Worm (Caenorhabditis elegans) whole organism, midembryonic: ENCODE results near the gene srx-85.

Experiments
- T22C8.4 ChIP-seq: fragments of 200-800 bp; sonication (Bioruptor generic); IDR thresholded peaks from 2 replicates; pipeline ENCODE4 v1.3.6; 2022; ENCODE audit warnings: missing genetic modification characterization, missing compliant biosample characterization
- cog-1 ChIP-seq: sonication (generic microtip); optimal IDR thresholded peaks from 2 replicates; lab custom pipeline; 2016; ENCODE audit warnings: missing genetic modification characterization, missing compliant biosample characterization
- flt-1 ChIP-seq: fragments of 200-800 bp; sonication (Bioruptor generic); IDR thresholded peaks from 2 replicates; pipeline ENCODE4 v1.3.6; 2022; ENCODE audit warnings: missing genetic modification characterization, missing compliant biosample characterization
- klf-2 ChIP-seq: fragments of 200-800 bp; sonication (Bioruptor generic); conservative IDR thresholded peaks from 2 replicates; pipeline ENCODE4 v1.3.6; 2022; ENCODE audit warnings: missing genetic modification reagents, missing genetic modification characterization, missing compliant biosample characterization
- ref-1 ChIP-seq: fragments of 200-800 bp; sonication (Bioruptor generic); conservative IDR thresholded peaks from 2 replicates; pipeline ENCODE4 v1.3.6; 2022; ENCODE audit warnings: missing genetic modification reagents, missing genetic modification characterization, missing compliant biosample characterization
- ztf-29 ChIP-seq: fragments of 200-800 bp; sonication (Bioruptor generic); IDR thresholded peaks from 2 replicates; pipeline ENCODE4 v1.3.6; 2022; ENCODE audit warnings: missing genetic modification reagents, missing genetic modification characterization, missing compliant biosample characterization

- no peak for TF ChIP-seq T22C8.4
- no peak for TF ChIP-seq flt-1 (GFP tag; lab: Robert Waterston, UW)
- no peak for TF ChIP-seq ref-1
- TF ChIP-seq ztf-29 (GFP tag; lab: Robert Waterston, UW) = no peak
- TF ChIP-seq klf-2 = no peak
- no peak for TF ChIP-seq cog-1 (tag; lab: Kevin White, UChicago)
Observed at ce11 chrV:11535504-11536062, 16.9 kb upstream of the srx-85 start.
